Worm (Caenorhabditis elegans) whole organism, L1 larva: ENCODE measurements around the gene str-193.
A peak's percentile ranks its signal among the peaks of the same experiment; 100 is the strongest.

Experiments used
- ces-1 ChIP-seq: fragments of 150-350 bp; optimal IDR thresholded peaks from 2 replicates; lab custom pipeline; 2014; ENCODE audit warnings: missing biosample characterization, missing genetic modification reagents, missing genetic modification characterization
- skn-1 ChIP-seq: fragments of 150-350 bp; optimal IDR thresholded peaks from 2 replicates; lab custom pipeline; 2014; ENCODE audit warnings: missing biosample characterization, missing genetic modification characterization

- TF ChIP-seq ces-1 (GFP tag; lab: Kevin White, UChicago) (peak; percentile 99), skn-1 (tag; lab: Kevin White, UChicago) (no peak)
Measured at ce11 chrV:9771970-9772369, 49.7 kb downstream of the str-193 start, which contains the start of gene F46B6.2.
